Worm (Caenorhabditis elegans): ENCODE results near the gene vps-33.1.

vps-33.1 gene

DNA sequence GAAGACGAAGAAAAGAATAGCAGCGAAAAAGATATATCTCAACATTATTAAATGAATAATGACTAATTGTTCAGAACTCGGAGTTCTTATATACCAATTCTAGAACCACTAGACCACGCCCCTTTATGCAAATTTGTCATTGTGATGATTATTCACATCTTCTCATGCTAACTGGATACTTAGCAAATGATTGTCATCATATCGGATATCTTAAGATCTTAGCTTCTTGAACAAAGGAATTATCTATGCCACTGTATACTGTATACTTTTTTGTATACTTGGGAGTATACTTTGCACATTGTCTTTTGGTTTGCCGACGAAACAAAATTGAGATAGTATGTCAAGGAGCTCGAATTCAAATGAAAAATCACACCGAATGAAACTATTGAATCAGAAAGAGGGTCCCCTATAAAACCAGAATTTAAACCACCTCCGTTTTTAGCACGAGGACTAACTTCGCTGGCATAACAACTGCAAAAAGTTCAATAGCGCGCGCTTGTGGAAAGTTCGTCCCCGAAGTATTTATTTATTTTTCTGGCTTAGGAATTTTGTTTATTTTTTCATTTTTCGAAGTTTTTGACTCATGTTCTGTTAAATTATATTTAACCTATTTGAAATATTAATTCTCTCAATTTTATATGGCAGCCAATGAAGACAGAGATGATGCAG, at the start of gene vps-33.1, which contains the start of gene sdz-1:
TSS of gene vps-33.1 (plus strand) at position 639 of the 669 bp plus-strand sequence.
TSS of gene sdz-1 (minus strand) at position 51 of the 669 bp plus-strand sequence.
- TF ChIP-seq cey-2 (tag; optimal IDR thresholded peaks at IDR 0.05; ENCODE audit: borderline replicate concordance, insufficient read depth) (no peak), nhr-6 (tag; optimal IDR thresholded peaks at IDR 0.05) (peak; percentile 80), hlh-11 (tag; optimal IDR thresholded peaks at IDR 0.05) (no peak), dve-1 (tag; optimal IDR thresholded peaks at IDR 0.05; ENCODE audit: insufficient read depth) (peak; percentile 18), nhr-111 (GFP tag; optimal IDR thresholded peaks at IDR 0.05) (no peak), zfp-3 (GFP tag; conservative IDR thresholded peaks at IDR 0.05) (no peak), nhr-11 (tag; optimal IDR thresholded peaks at IDR 0.05) (no peak), attf-4 (tag; optimal IDR thresholded peaks at IDR 0.05) (no peak), ctbp-1 (GFP tag; IDR thresholded peaks at IDR 0.05) (no peak), ztf-11 (tag; optimal IDR thresholded peaks at IDR 0.05) (no peak), dpl-1 (GFP tag; optimal IDR thresholded peaks at IDR 0.05) (peak; percentile 77), Y75B8A.6 (GFP tag; IDR thresholded peaks at IDR 0.05) (no peak), snpc-1.2 (GFP tag; IDR thresholded peaks at IDR 0.05) (no peak), hlh-30 (tag; optimal IDR thresholded peaks at IDR 0.05; ENCODE audit: insufficient read depth) (peak; percentile 81), lin-38 (GFP tag; IDR thresholded peaks at IDR 0.05) (peak; percentile 73), ceh-20 (GFP tag; IDR thresholded peaks at IDR 0.05) (no peak), lin-39 (tag; optimal IDR thresholded peaks at IDR 0.05) (no peak), unc-130 (GFP tag; optimal IDR thresholded peaks at IDR 0.05) (peak; percentile 62), pha-4 (GFP tag; IDR thresholded peaks at IDR 0.05) (no peak), pha-4 (tag; optimal IDR thresholded peaks at IDR 0.05) (peak; percentile 21), lsy-2 (tag; optimal IDR thresholded peaks at IDR 0.05) (peak in 1 of 2 experiments; percentile 67), nhr-48 (tag; optimal IDR thresholded peaks at IDR 0.05) (no peak), dmd-6 (GFP tag; IDR thresholded peaks at IDR 0.05) (no peak), hif-1 (tag; optimal IDR thresholded peaks at IDR 0.05) (peak in 1 of 2 experiments; percentile 60), pqm-1 (tag; optimal IDR thresholded peaks at IDR 0.05) (no peak), mdl-1 (tag; optimal IDR thresholded peaks at IDR 0.05) (peak in 1 of 2 experiments; percentile 35), daf-12 (tag; optimal IDR thresholded peaks at IDR 0.05) (no peak), nhr-28 (tag; optimal IDR thresholded peaks at IDR 0.05) (peak; percentile 4), mes-2 (tag; optimal IDR thresholded peaks at IDR 0.05; ENCODE audit: poor library complexity, severe bottlenecking) (peak; percentile 96), lin-15B (tag; optimal IDR thresholded peaks at IDR 0.05) (no peak)

DNA sequence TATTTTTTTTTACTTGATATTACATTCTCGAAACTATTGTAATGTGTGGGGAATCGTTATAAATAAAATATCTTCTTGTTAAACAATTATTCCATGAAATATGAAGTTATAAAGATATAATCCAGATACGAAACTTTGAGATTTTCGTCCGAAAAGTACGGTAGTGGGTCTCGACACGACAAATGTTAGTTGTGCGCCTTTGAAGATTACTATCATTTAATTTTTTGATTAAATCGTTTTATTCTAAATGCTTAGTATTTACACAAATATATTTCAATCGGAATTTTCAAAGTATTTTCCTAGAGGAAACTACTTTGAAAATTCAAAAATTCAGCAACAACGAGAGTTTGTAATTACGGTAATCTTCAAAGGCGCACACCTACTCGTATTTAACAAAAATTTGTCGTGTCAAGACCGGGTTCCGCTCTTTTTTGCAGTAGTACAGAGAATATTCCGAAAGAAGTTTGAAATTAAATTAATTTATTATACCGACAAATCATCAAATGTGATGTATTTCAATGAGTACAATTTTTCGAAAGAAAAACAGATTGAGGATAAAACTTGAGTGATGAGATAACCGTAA, 48.5 kb upstream of the vps-33.1 start:
- TF ChIP-seq dmd-6 (GFP tag; IDR thresholded peaks at IDR 0.05) (peak; percentile 13; the same call in 1 of the 2 replicates), nhr-77 (tag; optimal IDR thresholded peaks at IDR 0.05) (peak; percentile 7), aly-2 (tag; optimal IDR thresholded peaks at IDR 0.05) (no peak), T26A8.4 (GFP tag; IDR thresholded peaks at IDR 0.05) (peak; percentile 25; the same call in 1 of the 2 replicates), dve-1 (tag; optimal IDR thresholded peaks at IDR 0.05; ENCODE audit: insufficient read depth) (peak; percentile 19), Y75B8A.6 (GFP tag; IDR thresholded peaks at IDR 0.05) (0 out of 2 replicates have a peak, but pooled peaks have one; percentile 6), D1046.2 (GFP tag; IDR thresholded peaks at IDR 0.05) (no peak), snpc-1.2 (GFP tag; IDR thresholded peaks at IDR 0.05) (no peak), lin-38 (GFP tag; IDR thresholded peaks at IDR 0.05) (peak; percentile 30; the same call in 1 of the 2 replicates), lsy-2 (tag; optimal IDR thresholded peaks at IDR 0.05) (no peak), hlh-30 (tag; optimal IDR thresholded peaks at IDR 0.05; ENCODE audit: insufficient read depth) (peak; percentile 16), daf-16 (GFP tag; optimal IDR thresholded peaks at IDR 0.05) (no peak), daf-16 (tag; optimal IDR thresholded peaks at IDR 0.05) (peak; percentile 44), zfp-3 (GFP tag; conservative IDR thresholded peaks at IDR 0.05) (peak; percentile 84), T20F7.1 (GFP tag; optimal IDR thresholded peaks at IDR 0.05) (peak; percentile 23), vab-7 (GFP tag; IDR thresholded peaks at IDR 0.05) (no peak)
